Fruit fly (Drosophila melanogaster): ENCODE measurements around the gene Ubc7.

The Ubc7 gene

dm6 chrX:16598336-16598977, 5.0 kb downstream of the Ubc7 start:
- TF ChIP-seq CG4496 (GFP tag; IDR thresholded peaks at IDR 0.05) (no peak), D1 (tag; optimal IDR thresholded peaks at IDR 0.05) (no peak), CG32121 (GFP tag; IDR thresholded peaks at IDR 0.05) (0 out of 2 replicates have a peak, but pooled peaks have one; percentile 16), Pif1B (GFP tag; optimal IDR thresholded peaks at IDR 0.05) (no peak), CG12605 (GFP tag; IDR thresholded peaks at IDR 0.05) (no peak), CG13204 (GFP tag; optimal IDR thresholded peaks at IDR 0.05) (no peak), Ets98B (GFP tag; IDR thresholded peaks at IDR 0.05) (no peak)

DNA sequence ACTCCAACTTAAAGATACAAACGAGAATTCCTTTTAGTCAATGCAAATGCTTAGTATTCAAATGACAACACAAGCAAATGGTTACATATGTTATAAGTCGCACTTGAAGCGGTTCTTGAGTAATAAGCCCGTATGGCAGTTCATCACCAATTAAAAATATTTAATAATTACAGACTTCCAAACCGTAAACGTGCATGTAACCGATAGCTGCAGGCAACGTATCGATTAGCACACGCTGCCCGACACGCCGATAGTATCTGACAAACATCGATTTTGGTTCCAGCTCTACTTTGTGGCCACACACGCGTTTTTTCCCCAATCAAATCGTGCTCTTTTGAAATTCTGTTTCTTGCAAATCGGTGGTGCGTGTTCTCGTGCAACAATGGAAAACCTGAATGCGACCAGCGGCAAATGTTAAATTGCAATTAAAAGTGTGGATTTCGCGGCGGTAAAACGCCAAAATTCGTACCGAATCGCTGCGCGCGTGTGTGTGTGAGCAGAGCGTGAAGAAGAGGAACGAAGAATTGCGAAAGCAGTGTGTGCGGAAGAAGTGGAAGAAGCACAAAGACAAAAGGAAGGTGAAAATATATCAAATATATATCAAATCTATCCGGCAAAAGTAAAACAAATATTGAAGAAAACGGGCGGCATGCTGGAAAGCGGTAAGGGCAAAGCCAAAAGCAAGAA, 5.6 kb downstream of the Ubc7 start, which contains the start of the genes CG9784 and Nup153:
Gene CG9784, minus strand, starts transcription at position 238 of the 687 bp plus-strand sequence.
Gene Nup153, plus strand, starts transcription at position 264 of the 687 bp plus-strand sequence.
- TF ChIP-seq fd96Ca (GFP tag; IDR thresholded peaks at IDR 0.05) (0 out of 3 replicates have a peak, but pooled peaks have one; percentile 12), Pif1B (GFP tag; optimal IDR thresholded peaks at IDR 0.05) (no peak)

dm6 chrX:16599770-16600169, 6.3 kb downstream of the Ubc7 start:
- TF ChIP-seq CG13204 (GFP tag; optimal IDR thresholded peaks at IDR 0.05) = peak; percentile 98
- TF ChIP-seq CG32121 (GFP tag; IDR thresholded peaks at IDR 0.05) = peak; percentile 89
- TF ChIP-seq EcR (GFP tag; optimal IDR thresholded peaks at IDR 0.05) = peak; percentile 69
- no peak for TF ChIP-seq D1 (tag; optimal IDR thresholded peaks at IDR 0.05)
- peak; percentile 91 for TF ChIP-seq Ets98B (GFP tag; IDR thresholded peaks at IDR 0.05)
- peak; percentile 76 for TF ChIP-seq CG8301 (tag; optimal IDR thresholded peaks at IDR 0.05)
- TF ChIP-seq Pif1B (GFP tag; optimal IDR thresholded peaks at IDR 0.05) = peak; percentile 96
- peak; percentile 92 for TF ChIP-seq Snoo (tag; optimal IDR thresholded peaks at IDR 0.05)
- TF ChIP-seq CG9948 (tag; optimal IDR thresholded peaks at IDR 0.05) = peak; percentile 85
- TF ChIP-seq CG8159 (tag; optimal IDR thresholded peaks at IDR 0.05) = peak; percentile 92
- TF ChIP-seq CG17806 (tag; optimal IDR thresholded peaks at IDR 0.05) = peak; percentile 88
- TF ChIP-seq CG15710 (tag; optimal IDR thresholded peaks at IDR 0.05) = peak; percentile 94
- peak; percentile 96 for TF ChIP-seq CG34367 (tag; optimal IDR thresholded peaks at IDR 0.05)
- no peak for TF ChIP-seq CG10348 (GFP tag; IDR thresholded peaks at IDR 0.05)
- TF ChIP-seq CG4496 (GFP tag; IDR thresholded peaks at IDR 0.05) = peak; percentile 97
- TF ChIP-seq CG14655 (GFP tag; optimal IDR thresholded peaks at IDR 0.05) = peak; percentile 86
- peak; percentile 93 for TF ChIP-seq fd96Ca (GFP tag; IDR thresholded peaks at IDR 0.05)
- TF ChIP-seq CG12605 (GFP tag; IDR thresholded peaks at IDR 0.05) = peak; percentile 99
- peak; percentile 78 for TF ChIP-seq rn (GFP tag; IDR thresholded peaks at IDR 0.05)
- peak; percentile 99 for TF ChIP-seq gl (tag; optimal IDR thresholded peaks at IDR 0.05)
- TF ChIP-seq Pif1A (GFP tag; optimal IDR thresholded peaks at IDR 0.05) = peak; percentile 97

- TF ChIP-seq CG14655 (GFP tag; optimal IDR thresholded peaks at IDR 0.05) = no peak
- peak; percentile 0 for TF ChIP-seq CG13204 (GFP tag; optimal IDR thresholded peaks at IDR 0.05)
- TF ChIP-seq CG34367 (tag; optimal IDR thresholded peaks at IDR 0.05) = no peak
- TF ChIP-seq EcR (GFP tag; optimal IDR thresholded peaks at IDR 0.05) = peak; percentile 37
- no peak for TF ChIP-seq CG8159 (tag; optimal IDR thresholded peaks at IDR 0.05)
These were observed 14.4 kb downstream of the Ubc7 start for dm6 chrX:16607828-16608227.

dm6 chrX:16610601-16611058, 17.2 kb downstream of the Ubc7 start, which contains the start of gene mbt:
TSS of gene mbt (plus strand) at chrX:16610685.
- TF ChIP-seq gl (tag; optimal IDR thresholded peaks at IDR 0.05) (no peak), CG8301 (tag; optimal IDR thresholded peaks at IDR 0.05) (no peak), EcR (GFP tag; optimal IDR thresholded peaks at IDR 0.05) (peak; percentile 21), CG17806 (tag; optimal IDR thresholded peaks at IDR 0.05) (no peak), CG13204 (GFP tag; optimal IDR thresholded peaks at IDR 0.05) (peak; percentile 40)

dm6 chrX:16616773-16617738, 23.6 kb downstream of the Ubc7 start:
- TF ChIP-seq CG17806 (tag; optimal IDR thresholded peaks at IDR 0.05) (no peak), EcR (GFP tag; optimal IDR thresholded peaks at IDR 0.05) (no peak), CG8159 (tag; optimal IDR thresholded peaks at IDR 0.05) (no peak), CG4496 (GFP tag; IDR thresholded peaks at IDR 0.05) (no peak), Pif1B (GFP tag; optimal IDR thresholded peaks at IDR 0.05) (no peak), gl (tag; optimal IDR thresholded peaks at IDR 0.05) (no peak), CG9948 (tag; optimal IDR thresholded peaks at IDR 0.05) (no peak), CG8301 (tag; optimal IDR thresholded peaks at IDR 0.05) (no peak), CG12605 (GFP tag; IDR thresholded peaks at IDR 0.05) (no peak), CG32121 (GFP tag; IDR thresholded peaks at IDR 0.05) (no peak), Pif1A (GFP tag; optimal IDR thresholded peaks at IDR 0.05) (no peak)
